Worm (Caenorhabditis elegans): ENCODE measurements around the gene srw-130.

- TF ChIP-seq him-1 (tag; optimal IDR thresholded peaks at IDR 0.05) (no peak), W03F9.2 (tag; optimal IDR thresholded peaks at IDR 0.05) (no peak), dao-5 (tag; optimal IDR thresholded peaks at IDR 0.05) (no peak)
Measured at ce11 chrV:3551765-3552164, 3.1 kb upstream of the srw-130 start, which contains the start of gene grl-28.

All from whole organism, L4/young adult.